Worm (Caenorhabditis elegans): ENCODE results near the gene C01G10.14.

The C01G10.14 gene

DNA sequence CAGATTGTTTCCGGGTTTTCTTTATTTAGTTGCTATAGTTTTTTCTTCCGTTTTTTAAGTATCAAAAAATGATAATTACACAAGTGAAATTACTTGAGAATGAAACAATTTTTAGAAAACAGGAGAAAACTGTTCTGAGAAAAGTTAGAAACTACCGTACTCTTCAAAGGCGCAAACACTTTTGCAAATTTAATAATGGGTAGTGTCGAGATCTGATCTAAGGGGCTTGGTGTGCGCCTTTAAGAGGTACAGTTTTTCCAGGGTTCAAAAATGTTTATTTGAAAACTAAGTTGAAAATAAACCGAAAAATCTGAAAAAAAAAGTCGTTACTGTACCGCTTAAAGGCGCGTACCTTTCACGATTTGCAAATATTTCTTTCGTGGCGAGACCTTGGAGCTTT, 45.1 kb downstream of the C01G10.14 start:
- TF ChIP-seq egl-27 (tag; optimal IDR thresholded peaks at IDR 0.05) (no peak), lir-3 (tag; optimal IDR thresholded peaks at IDR 0.05) (no peak), dmd-9 (GFP tag; IDR thresholded peaks at IDR 0.05) (no peak), mdl-1 (tag; optimal IDR thresholded peaks at IDR 0.05) (no peak), aha-1 (tag) (peak; percentile 73), unc-62 (GFP tag; optimal IDR thresholded peaks at IDR 0.05 in 1 of 2) (peak in 1 of 2 experiments; percentile 18), unc-62 (tag; optimal IDR thresholded peaks at IDR 0.05) (no peak), mxl-3 (GFP tag; optimal IDR thresholded peaks at IDR 0.05) (no peak)

DNA sequence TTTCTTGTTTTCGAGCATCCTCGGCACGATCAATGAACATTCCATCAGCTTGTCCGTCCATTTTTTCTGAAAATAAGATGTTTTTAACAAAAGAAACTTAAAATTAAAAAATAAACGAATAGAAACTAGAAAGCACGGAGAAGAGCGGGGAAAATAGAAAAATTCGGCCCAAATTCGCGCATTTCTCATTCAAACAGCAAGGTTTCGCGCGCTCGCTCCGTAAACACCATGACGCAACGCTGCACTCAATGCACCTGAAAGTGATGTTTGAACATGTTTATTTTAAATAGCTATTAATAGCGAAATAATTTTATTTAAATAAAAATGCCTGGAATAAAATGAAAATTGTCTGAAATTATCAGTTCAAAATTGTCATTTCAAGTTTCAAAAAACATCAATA, 46.2 kb downstream of the C01G10.14 start, which contains the start of the genes mcm-3 and C25D7.15:
Gene mcm-3 (minus strand): TSS at position 66 of the 400 bp plus-strand sequence.
Gene C25D7.15 (plus strand): TSS at position 275 of the 400 bp plus-strand sequence.
- TF ChIP-seq nhr-48 (tag; optimal IDR thresholded peaks at IDR 0.05) (peak; percentile 12), dpl-1 (GFP tag; optimal IDR thresholded peaks at IDR 0.05) (peak; percentile 85), nhr-6 (tag; optimal IDR thresholded peaks at IDR 0.05) (peak; percentile 79), daf-16 (GFP tag; optimal IDR thresholded peaks at IDR 0.05) (no peak), daf-16 (tag; optimal IDR thresholded peaks at IDR 0.05) (peak; percentile 70), mes-2 (tag; optimal IDR thresholded peaks at IDR 0.05; ENCODE audit: poor library complexity, severe bottlenecking) (peak; percentile 64), ceh-20 (GFP tag; IDR thresholded peaks at IDR 0.05) (no peak), hlh-11 (tag; optimal IDR thresholded peaks at IDR 0.05) (peak; percentile 5), fkh-10 (GFP tag; optimal IDR thresholded peaks at IDR 0.05) (no peak), unc-130 (GFP tag; optimal IDR thresholded peaks at IDR 0.05) (peak; percentile 25), lin-38 (GFP tag; IDR thresholded peaks at IDR 0.05) (peak; percentile 66)

DNA sequence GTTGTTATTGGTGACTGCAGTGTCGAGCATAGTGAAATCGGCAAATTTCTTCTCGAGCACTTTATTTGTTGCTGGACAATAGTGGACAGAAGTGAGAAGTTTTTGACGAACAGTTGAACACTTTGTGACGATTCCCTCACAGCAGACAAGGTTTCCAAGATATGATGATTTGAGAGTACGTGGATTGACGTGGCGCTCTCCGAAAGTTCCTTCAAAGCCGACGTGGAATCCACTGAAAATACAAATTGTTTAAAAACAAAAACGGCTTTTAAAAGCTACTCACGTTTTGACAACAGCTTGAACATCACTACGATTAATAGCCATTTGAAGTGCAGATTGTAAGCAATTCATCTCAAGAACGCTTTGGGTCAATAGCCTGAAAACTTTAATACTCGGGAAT, 46.8 kb downstream of the C01G10.14 start:
- TF ChIP-seq F10B5.3 (tag; optimal IDR thresholded peaks at IDR 0.05) (no peak), nhr-25 (tag; optimal IDR thresholded peaks at IDR 0.05; ENCODE audit: borderline replicate concordance, insufficient read depth) (no peak), dve-1 (tag; optimal IDR thresholded peaks at IDR 0.05; ENCODE audit: insufficient read depth) (no peak), nhr-11 (tag; optimal IDR thresholded peaks at IDR 0.05) (no peak)

DNA sequence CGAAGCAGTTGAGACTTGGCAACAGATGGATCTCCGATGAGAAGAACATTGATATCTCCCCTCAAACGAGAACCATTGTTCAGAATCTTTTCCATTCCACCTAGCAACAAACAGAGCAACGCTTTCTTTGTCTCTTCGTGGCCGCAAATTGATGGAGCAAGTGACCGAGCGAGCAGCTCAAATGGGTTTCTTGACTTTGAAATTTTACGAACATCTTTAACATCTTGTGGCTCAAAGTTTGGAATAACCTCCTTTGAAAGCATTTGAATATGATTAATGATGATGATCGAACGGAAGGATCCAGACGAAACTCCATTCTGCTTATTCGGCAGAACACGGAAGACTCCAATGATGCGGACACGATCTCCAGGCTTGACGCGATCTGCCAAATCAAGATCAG, 47.3 kb downstream of the C01G10.14 start:
- no peak for TF ChIP-seq tra-1 (GFP tag; IDR thresholded peaks at IDR 0.05)
- TF ChIP-seq sdz-12 (GFP tag; optimal IDR thresholded peaks at IDR 0.05): no peak
- peak in 1 of 2 experiments; percentile 98 for TF ChIP-seq unc-62 (GFP tag; optimal IDR thresholded peaks at IDR 0.05 in 1 of 2)
- TF ChIP-seq unc-62 (tag; optimal IDR thresholded peaks at IDR 0.05): no peak

DNA sequence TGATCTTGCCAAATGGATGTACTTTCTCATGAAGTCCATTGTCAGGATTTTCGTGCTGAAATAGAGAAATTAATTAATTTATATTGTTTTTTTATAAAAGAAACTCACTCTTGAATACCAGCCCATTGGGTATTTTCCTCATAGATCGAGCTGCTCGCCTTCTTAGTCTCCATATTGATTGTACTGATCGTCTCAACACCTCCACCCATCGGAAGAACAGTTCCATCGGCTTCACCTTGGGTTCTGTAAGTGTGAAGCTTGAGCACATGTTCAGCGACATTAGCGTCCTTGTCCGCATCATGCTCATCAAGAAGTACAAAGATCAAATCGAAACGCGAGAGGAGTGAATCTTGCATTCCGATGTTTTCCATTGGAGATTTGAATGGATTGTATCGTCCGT, 48.0 kb downstream of the C01G10.14 start:
- TF ChIP-seq T26A8.4 (GFP tag; IDR thresholded peaks at IDR 0.05) (no peak), aha-1 (tag) (peak; percentile 92)

DNA sequence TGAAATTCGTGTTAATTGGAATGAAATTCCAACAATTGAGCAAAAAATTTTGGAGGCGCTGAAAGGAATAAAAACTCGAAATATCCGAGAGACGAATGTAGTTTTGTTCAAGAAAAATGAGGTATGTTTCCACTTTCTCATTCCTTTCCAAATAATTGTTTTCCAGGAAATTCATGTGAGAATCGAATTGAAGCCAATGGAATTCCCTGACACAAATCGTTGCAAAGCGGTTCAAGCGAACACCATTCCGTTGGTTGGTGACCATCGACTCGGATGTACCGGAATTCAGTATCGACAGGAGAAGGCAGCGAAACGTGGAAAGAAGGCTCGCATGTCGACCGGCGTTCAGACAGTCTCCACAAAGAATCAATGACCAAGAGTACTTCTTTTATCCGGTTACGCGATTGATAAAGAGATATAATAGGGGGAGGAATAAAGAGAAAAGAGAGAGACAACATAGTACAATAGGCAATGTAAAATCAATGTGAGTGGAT, 49.4 kb downstream of the C01G10.14 start:
- no peak for TF ChIP-seq lsy-2 (tag; optimal IDR thresholded peaks at IDR 0.05)
- 0 out of 2 replicates have a peak, but pooled peaks have one; percentile 24 for TF ChIP-seq egl-43 (GFP tag; IDR thresholded peaks at IDR 0.05)

DNA sequence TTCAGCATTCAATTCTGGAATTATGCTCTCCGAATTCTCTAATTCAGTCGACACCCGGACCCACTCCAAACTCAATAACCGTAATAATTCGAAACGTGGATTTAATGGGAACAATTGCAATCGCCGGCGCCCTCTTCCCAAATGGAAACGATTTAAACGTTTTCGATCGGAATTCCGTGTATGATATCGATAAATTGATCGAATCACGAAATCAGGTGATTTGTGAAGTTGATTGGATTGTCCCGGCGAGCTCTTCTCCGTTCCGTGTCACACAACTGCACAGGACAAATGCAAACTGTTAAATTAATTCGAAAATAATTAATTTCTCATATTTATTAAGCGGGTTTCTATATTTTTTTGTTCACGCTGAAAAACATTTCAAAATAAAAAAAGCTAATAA, 49.9 kb downstream of the C01G10.14 start, which contains the start of gene C25D7.16:
Gene C25D7.16 (plus strand): TSS at position 301 of the 400 bp plus-strand sequence.
- TF ChIP-seq fkh-10 (GFP tag; optimal IDR thresholded peaks at IDR 0.05) (no peak), aha-1 (tag) (peak; percentile 49)
